Fruit fly (Drosophila melanogaster): Measurements from ENCODE around the gene koko.

Gene koko

dm6 chr3R:18448059-18448979, 45.5 kb downstream of the koko start:
- TF ChIP-seq ind (GFP tag; optimal IDR thresholded peaks at IDR 0.05), result peak; percentile 26
- TF ChIP-seq da (GFP tag; optimal IDR thresholded peaks at IDR 0.05), result no peak
- peak; percentile 52 for TF ChIP-seq CG7839 (tag; optimal IDR thresholded peaks at IDR 0.05)
- TF ChIP-seq CG17385 (GFP tag; optimal IDR thresholded peaks at IDR 0.05), result no peak
- peak; percentile 73 for TF ChIP-seq D19B (GFP tag; optimal IDR thresholded peaks at IDR 0.05)
- no peak for TF ChIP-seq NC2β (GFP tag; optimal IDR thresholded peaks at IDR 0.05)
- TF ChIP-seq CG18599 (GFP tag; optimal IDR thresholded peaks at IDR 0.05), result peak; percentile 66
- peak; percentile 25 for TF ChIP-seq HmgZ (tag; optimal IDR thresholded peaks at IDR 0.05)
- TF ChIP-seq CG13775 (GFP tag; optimal IDR thresholded peaks at IDR 0.05), result peak; percentile 46
- TF ChIP-seq corto (GFP tag; optimal IDR thresholded peaks at IDR 0.05), result peak; percentile 93
- TF ChIP-seq CG4730 (GFP tag; IDR thresholded peaks at IDR 0.05), result no peak
- TF ChIP-seq cato (GFP tag; optimal IDR thresholded peaks at IDR 0.05; ENCODE audit: borderline replicate concordance), result no peak
- TF ChIP-seq HLH4C (GFP tag; IDR thresholded peaks at IDR 0.05; ENCODE audit: partially characterized antibody), result no peak
- TF ChIP-seq Meics (GFP tag; optimal IDR thresholded peaks at IDR 0.05), result peak; percentile 64
- no peak for TF ChIP-seq CG10267 (tag; optimal IDR thresholded peaks at IDR 0.05)
- no peak for TF ChIP-seq Sry-β (GFP tag; optimal IDR thresholded peaks at IDR 0.05)
- no peak for TF ChIP-seq CG14014 (GFP tag; IDR thresholded peaks at IDR 0.05)
- peak; percentile 34 for TF ChIP-seq CoRest (tag; optimal IDR thresholded peaks at IDR 0.05)
- TF ChIP-seq CG11560 (tag; IDR thresholded peaks at IDR 0.05), result no peak
- TF ChIP-seq HLH54F (GFP tag; optimal IDR thresholded peaks at IDR 0.05), result peak; percentile 50
- no peak for TF ChIP-seq dysf (GFP tag; IDR thresholded peaks at IDR 0.05)
- TF ChIP-seq CG4404 (GFP tag; IDR thresholded peaks at IDR 0.05), result no peak
- TF ChIP-seq Dip3 (GFP tag; optimal IDR thresholded peaks at IDR 0.05), result peak; percentile 89
- no peak for TF ChIP-seq tap (tag; optimal IDR thresholded peaks at IDR 0.05)
- TF ChIP-seq cad (GFP tag; optimal IDR thresholded peaks at IDR 0.05), result no peak
- peak; percentile 30 for TF ChIP-seq BtbVII (GFP tag; optimal IDR thresholded peaks at IDR 0.05)
- peak; percentile 34 for TF ChIP-seq CHES-1-like (GFP tag; optimal IDR thresholded peaks at IDR 0.05)
- no peak for TF ChIP-seq H15 (GFP tag; IDR thresholded peaks at IDR 0.05)
- no peak for TF ChIP-seq CG13287 (GFP tag; IDR thresholded peaks at IDR 0.05; ENCODE audit: partially characterized antibody)
- TF ChIP-seq gro (GFP tag; optimal IDR thresholded peaks at IDR 0.05), result peak; percentile 51
- TF ChIP-seq CG15514 (GFP tag; optimal IDR thresholded peaks at IDR 0.05), result no peak
- TF ChIP-seq CG2678 (tag; optimal IDR thresholded peaks at IDR 0.05), result peak; percentile 70
- peak; percentile 60 for TF ChIP-seq CG16815 (GFP tag; optimal IDR thresholded peaks at IDR 0.05)
- TF ChIP-seq CG10979 (tag; optimal IDR thresholded peaks at IDR 0.05), result no peak
- peak; percentile 67 for TF ChIP-seq CG9215 (GFP tag; IDR thresholded peaks at IDR 0.05)
- TF ChIP-seq CG13296 (GFP tag; optimal IDR thresholded peaks at IDR 0.05), result no peak
- peak; percentile 13 for TF ChIP-seq shn (GFP tag; optimal IDR thresholded peaks at IDR 0.05)
- TF ChIP-seq CG3995 (GFP tag; optimal IDR thresholded peaks at IDR 0.05), result peak; percentile 41
- no peak for TF ChIP-seq jumu (GFP tag; optimal IDR thresholded peaks at IDR 0.05)
- TF ChIP-seq CG13624 (GFP tag; optimal IDR thresholded peaks at IDR 0.05), result peak; percentile 52
- peak; percentile 89 for TF ChIP-seq Adf1 (GFP tag; IDR thresholded peaks at IDR 0.05)
- TF ChIP-seq lab (GFP tag; optimal IDR thresholded peaks at IDR 0.05), result peak; percentile 40
- TF ChIP-seq z (GFP tag; IDR thresholded peaks at IDR 0.05), result no peak
- peak; percentile 36; the same call in 1 of the 2 replicates for TF ChIP-seq CG3847 (GFP tag; IDR thresholded peaks at IDR 0.05)
- peak; percentile 67 for TF ChIP-seq grau (tag; optimal IDR thresholded peaks at IDR 0.05)
- no peak for TF ChIP-seq Oaz (GFP tag; IDR thresholded peaks at IDR 0.05)
- peak; percentile 38; the same call in 1 of the 3 replicates for TF ChIP-seq Dbx (GFP tag; IDR thresholded peaks at IDR 0.05)
- TF ChIP-seq CG32532 (GFP tag; IDR thresholded peaks at IDR 0.05), result peak; percentile 50; the same call in 1 of the 2 replicates
- TF ChIP-seq al (GFP tag; IDR thresholded peaks at IDR 0.05), result peak; percentile 50; the same call in 1 of the 2 replicates
